Worm (Caenorhabditis elegans) whole organism, young adult: ENCODE measurements around the gene svh-5.
A peak's percentile ranks its signal among the peaks of the same experiment; 100 is the strongest.

Source experiments
- B0336.3 ChIP-seq: fragments of 200-800 bp; sonication (Bioruptor generic); IDR thresholded peaks from 2 replicates; pipeline ENCODE4 v1.3.6; 2022; ENCODE audit warnings: missing genetic modification characterization, missing compliant biosample characterization
- C17E4.6 ChIP-seq: fragments of 200-800 bp; sonication (Bioruptor generic); IDR thresholded peaks from 2 replicates; pipeline ENCODE4 v1.3.6; 2022; ENCODE audit warnings: missing genetic modification reagents, missing genetic modification characterization, missing compliant biosample characterization
- F23B12.7 ChIP-seq: sonication (generic microtip); optimal IDR thresholded peaks from 2 replicates; lab custom pipeline; 2017; ENCODE audit warnings: missing genetic modification characterization, mild to moderate bottlenecking, missing compliant biosample characterization, antibody characterized with exemption, moderate library complexity; ENCODE audit not compliant: insufficient read depth
- K11D2.4 ChIP-seq: fragments of 200-800 bp; sonication (Bioruptor generic); IDR thresholded peaks from 2 replicates; pipeline ENCODE4 v1.3.6; 2022; ENCODE audit warnings: missing genetic modification reagents, missing genetic modification characterization, missing compliant biosample characterization
- K12H6.12 ChIP-seq: fragments of 200-800 bp; sonication (Bioruptor generic); optimal IDR thresholded peaks from 2 replicates; lab custom pipeline; 2018; ENCODE audit warnings: mild to moderate bottlenecking, missing genetic modification characterization, missing compliant biosample characterization
- T26A5.8 ChIP-seq: sonication (generic microtip); optimal IDR thresholded peaks from 2 replicates; lab custom pipeline; 2016; ENCODE audit warnings: missing genetic modification characterization, missing compliant biosample characterization
- Y53G8AR.9 ChIP-seq: fragments of 200-800 bp; sonication (Bioruptor generic); conservative IDR thresholded peaks from 2 replicates; pipeline ENCODE4 v1.3.6; 2022; ENCODE audit warnings: missing genetic modification reagents, missing genetic modification characterization, missing compliant biosample characterization
- Y79H2A.3 ChIP-seq: fragments of 200-800 bp; sonication (Bioruptor generic); conservative IDR thresholded peaks from 2 replicates; pipeline ENCODE4 v1.3.6; 2022; ENCODE audit warnings: missing genetic modification reagents, missing genetic modification characterization, missing compliant biosample characterization
- athp-1 ChIP-seq: sonication (generic microtip); optimal IDR thresholded peaks from 2 replicates; lab custom pipeline; 2017; ENCODE audit warnings: mild to moderate bottlenecking, missing genetic modification characterization, missing compliant biosample characterization
- cebp-1 ChIP-seq, 2 experiments: fragments of 200-800 bp in 1 of 2; sonication (Bioruptor generic) in 1 of 2; sonication (generic microtip) in 1 of 2; IDR thresholded peaks in 1 of 2; optimal IDR thresholded peaks in 1 of 2; 2 replicates each; pipeline versions ENCODE4 v1.3.6 to Lab custom; 2017 to 2022; ENCODE audit warnings: missing compliant biosample characterization in 2 of 2, missing genetic modification characterization in 2 of 2, mild to moderate bottlenecking in 1 of 2, missing genetic modification reagents in 1 of 2, moderate library complexity in 1 of 2
- ceh-27 ChIP-seq: fragments of 200-800 bp; sonication (Bioruptor generic); optimal IDR thresholded peaks from 2 replicates; lab custom pipeline; 2018; ENCODE audit warnings: mild to moderate bottlenecking, missing genetic modification characterization, moderate library complexity, missing compliant biosample characterization
- egl-44 ChIP-seq: fragments of 200-800 bp; sonication (Bioruptor generic); IDR thresholded peaks from 2 replicates; pipeline ENCODE4 v1.3.6; 2022; ENCODE audit warnings: missing genetic modification reagents, missing genetic modification characterization, missing compliant biosample characterization
- egrh-3 ChIP-seq: fragments of 200-800 bp; sonication (Bioruptor generic); IDR thresholded peaks from 2 replicates; pipeline ENCODE4 v1.3.6; 2022; ENCODE audit warnings: missing genetic modification reagents, missing genetic modification characterization, missing compliant biosample characterization
- ekl-4 ChIP-seq: fragments of 200-800 bp; sonication (Bioruptor generic); IDR thresholded peaks from 2 replicates; pipeline ENCODE4 v1.3.6; 2022; ENCODE audit warnings: missing genetic modification reagents, missing genetic modification characterization, missing compliant biosample characterization
- fkh-3 ChIP-seq: sonication (generic microtip); optimal IDR thresholded peaks from 2 replicates; lab custom pipeline; 2016; ENCODE audit warnings: mild to moderate bottlenecking, missing genetic modification characterization, missing compliant biosample characterization
- gei-17 ChIP-seq: fragments of 200-800 bp; sonication (Bioruptor generic); optimal IDR thresholded peaks from 2 replicates; lab custom pipeline; 2018; ENCODE audit warnings: mild to moderate bottlenecking, missing genetic modification characterization, missing compliant biosample characterization
- him-1 ChIP-seq: sonication (generic microtip); optimal IDR thresholded peaks from 2 replicates; lab custom pipeline; 2016; ENCODE audit warnings: missing genotype, missing genetic modification reagents, missing genetic modification characterization, missing compliant biosample characterization
- hmg-1.2 ChIP-seq: fragments of 200-800 bp; sonication (Bioruptor generic); IDR thresholded peaks from 2 replicates; pipeline ENCODE4 v1.3.6; 2022; ENCODE audit warnings: missing genetic modification reagents, missing genetic modification characterization, missing compliant biosample characterization
- lin-40 ChIP-seq: sonication (generic microtip); optimal IDR thresholded peaks from 2 replicates; lab custom pipeline; 2016; ENCODE audit warnings: missing genetic modification characterization, mild to moderate bottlenecking, missing compliant biosample characterization, missing genotype, missing genetic modification reagents
- lin-54 ChIP-seq: fragments of 200-800 bp; sonication (Bioruptor generic); optimal IDR thresholded peaks from 2 replicates; lab custom pipeline; 2018; ENCODE audit warnings: mild to moderate bottlenecking, missing genetic modification characterization, missing compliant biosample characterization
- madf-10 ChIP-seq: sonication (generic microtip); optimal IDR thresholded peaks from 2 replicates; lab custom pipeline; 2016; ENCODE audit warnings: mild to moderate bottlenecking, missing genetic modification characterization, missing compliant biosample characterization
- mcd-1 ChIP-seq: fragments of 200-800 bp; sonication (Bioruptor generic); IDR thresholded peaks from 2 replicates; pipeline ENCODE4 v1.3.6; 2022; ENCODE audit warnings: missing genetic modification reagents, missing genetic modification characterization, missing compliant biosample characterization
- nfya-2 ChIP-seq: fragments of 200-800 bp; sonication (Bioruptor generic); IDR thresholded peaks from 2 replicates; pipeline ENCODE4 v1.3.6; 2022; ENCODE audit warnings: missing genetic modification reagents, missing genetic modification characterization, missing compliant biosample characterization
- nfyb-1 ChIP-seq: fragments of 200-800 bp; sonication (Bioruptor generic); IDR thresholded peaks from 2 replicates; pipeline ENCODE4 v1.3.6; 2022; ENCODE audit warnings: missing genetic modification reagents, missing genetic modification characterization, missing compliant biosample characterization
- nhr-179 ChIP-seq: sonication (generic microtip); optimal IDR thresholded peaks from 2 replicates; lab custom pipeline; 2016; ENCODE audit warnings: mild to moderate bottlenecking, missing genetic modification characterization, missing compliant biosample characterization
- pbrm-1 ChIP-seq: fragments of 200-800 bp; sonication (Bioruptor generic); IDR thresholded peaks from 2 replicates; pipeline ENCODE4 v1.3.6; 2022; ENCODE audit warnings: missing genetic modification reagents, missing genetic modification characterization, missing compliant biosample characterization
- pha-4 ChIP-seq: fragments of 150-350 bp; sonication (generic microtip); optimal IDR thresholded peaks from 2 replicates; lab custom pipeline; 2014; ENCODE audit warnings: missing biosample characterization, missing genetic modification reagents, missing genetic modification characterization
- rcor-1 ChIP-seq: fragments of 200-800 bp; sonication (Bioruptor generic); IDR thresholded peaks from 2 replicates; pipeline ENCODE4 v1.3.6; 2022; ENCODE audit warnings: missing genetic modification reagents, missing genetic modification characterization, missing compliant biosample characterization
- rec-8 ChIP-seq, 2 experiments: sonication (generic microtip); optimal IDR thresholded peaks; 2 replicates each; lab custom pipeline; 2016; ENCODE audit warnings: mild to moderate bottlenecking in 2 of 2, missing genetic modification characterization in 2 of 2, missing genetic modification reagents in 2 of 2, missing genotype in 2 of 2, missing biosample characterization in 1 of 2, missing compliant biosample characterization in 1 of 2, moderate library complexity in 1 of 2
- repo-1 ChIP-seq: sonication (generic microtip); optimal IDR thresholded peaks from 2 replicates; lab custom pipeline; 2017; ENCODE audit warnings: mild to moderate bottlenecking, missing genetic modification characterization, missing compliant biosample characterization
- snpc-1.1 ChIP-seq: sonication (generic microtip); optimal IDR thresholded peaks from 2 replicates; lab custom pipeline; 2017; ENCODE audit warnings: missing genetic modification characterization, mild to moderate bottlenecking, missing compliant biosample characterization, antibody characterized with exemption, moderate library complexity, missing genotype, missing genetic modification reagents; ENCODE audit not compliant: insufficient read depth
- snpc-1.3 ChIP-seq: sonication (generic microtip); optimal IDR thresholded peaks from 2 replicates; lab custom pipeline; 2017; ENCODE audit warnings: missing genetic modification characterization, mild to moderate bottlenecking, missing compliant biosample characterization, antibody characterized with exemption, moderate library complexity, missing genotype, missing genetic modification reagents; ENCODE audit not compliant: insufficient read depth
- unc-62 ChIP-seq: fragments of 150-350 bp; optimal IDR thresholded peaks from 2 replicates; lab custom pipeline; 2014; ENCODE audit warnings: missing biosample characterization, missing genetic modification reagents, missing genetic modification characterization
- zfh-2 ChIP-seq: fragments of 200-800 bp; sonication (Bioruptor generic); conservative IDR thresholded peaks from 2 replicates; pipeline ENCODE4 v1.3.6; 2022; ENCODE audit warnings: missing genetic modification reagents, missing genetic modification characterization, missing compliant biosample characterization
- ztf-3 ChIP-seq: fragments of 200-800 bp; sonication (Bioruptor generic); optimal IDR thresholded peaks from 2 replicates; lab custom pipeline; 2018; ENCODE audit warnings: mild to moderate bottlenecking, missing genetic modification characterization, missing compliant biosample characterization

svh-5 gene

DNA sequence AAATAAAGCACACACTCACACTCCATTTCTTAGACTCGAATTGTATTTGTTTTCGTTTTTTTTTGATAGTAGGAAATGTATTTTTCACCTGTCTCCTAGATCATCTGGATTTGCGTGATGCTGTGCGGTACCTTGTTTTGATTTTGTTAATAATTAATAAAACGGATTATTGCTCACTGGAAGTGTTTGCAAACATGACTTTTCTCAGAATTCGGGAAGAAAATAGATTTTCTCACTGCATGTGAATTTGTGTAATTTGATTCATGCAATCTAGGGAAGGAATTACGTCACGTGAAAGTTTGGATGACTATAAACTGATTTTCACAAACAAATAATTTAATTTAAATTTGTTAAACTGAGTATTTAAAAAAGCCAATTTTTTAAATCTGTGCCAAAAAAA is 33.7 kb downstream of the svh-5 start:
- TF ChIP-seq nfyb-1 (GFP tag; lab: Robert Waterston, UW) (0 out of 2 replicates have a peak, but pooled peaks have one; percentile 14), rcor-1 (no peak)

DNA sequence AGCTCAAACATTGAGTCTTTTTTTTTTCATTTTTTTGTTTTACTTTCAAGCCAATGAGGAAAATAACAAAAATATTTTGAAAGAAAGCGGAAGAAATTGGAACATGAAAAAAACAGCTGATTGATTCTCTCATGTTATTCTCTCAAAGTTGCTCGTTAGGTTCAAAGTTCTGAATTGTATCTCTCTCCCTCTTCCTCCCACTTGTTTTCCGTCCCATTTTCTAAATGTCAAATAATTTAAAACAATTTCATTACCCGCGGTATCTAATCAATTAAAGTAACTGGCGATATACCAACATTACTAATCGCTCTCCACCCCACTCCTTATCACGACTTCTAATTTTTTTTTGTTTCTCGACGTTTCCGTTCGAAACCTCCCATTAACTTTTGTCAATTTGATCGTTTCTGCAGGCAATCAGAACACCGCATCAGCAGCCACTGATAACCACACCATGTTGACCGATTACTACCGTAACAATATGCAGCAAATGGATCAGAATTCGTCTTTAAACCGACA is 34.8 kb downstream of the svh-5 start:
- TF ChIP-seq madf-10 (no peak), C17E4.6 (GFP tag; lab: Robert Waterston, UW) (no peak), snpc-1.1 (tag; lab: Kevin White, UChicago) (no peak), fkh-3 (tag; lab: Kevin White, UChicago) (no peak), lin-54 (GFP tag; lab: Kevin White, UChicago) (no peak), Y79H2A.3 (no peak), nfyb-1 (GFP tag; lab: Robert Waterston, UW) (no peak), unc-62 (GFP tag; lab: Kevin White, UChicago) (no peak), nfya-2 (GFP tag; lab: Robert Waterston, UW) (no peak), nhr-179 (tag; lab: Kevin White, UChicago) (no peak), ztf-3 (GFP tag; lab: Kevin White, UChicago) (no peak), athp-1 (tag; lab: Kevin White, UChicago) (no peak), B0336.3 (GFP tag; lab: Robert Waterston, UW) (no peak), snpc-1.3 (tag; lab: Kevin White, UChicago) (no peak), K11D2.4 (GFP tag; lab: Robert Waterston, UW) (no peak)

DNA sequence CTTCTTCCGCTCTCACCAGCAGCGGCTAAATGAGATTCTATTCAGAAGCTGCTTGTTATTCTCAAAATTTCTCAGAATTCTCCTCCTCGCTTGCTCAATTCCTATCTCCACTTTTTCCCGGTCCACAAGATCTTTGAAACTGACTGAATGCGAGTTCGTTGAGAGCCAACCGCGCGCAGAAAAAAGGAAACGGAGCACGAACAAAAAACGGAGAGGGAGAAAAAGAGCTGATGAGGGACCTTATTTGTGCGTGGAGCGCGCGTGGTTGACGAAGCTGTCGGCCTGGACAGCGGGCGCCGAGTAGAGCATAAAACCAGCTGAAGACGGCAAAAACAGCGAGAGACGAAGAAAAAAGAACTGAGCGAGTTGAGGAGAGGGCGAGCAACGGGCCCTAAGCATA is 35.5 kb downstream of the svh-5 start:
- TF ChIP-seq lin-40 (tag; lab: Kevin White, UChicago) (peak; percentile 28), nfyb-1 (GFP tag; lab: Robert Waterston, UW) (0 out of 2 replicates have a peak, but pooled peaks have one; percentile 9), pha-4 (tag; lab: Kevin White, UChicago) (no peak), rec-8 (tag; optimal IDR thresholded peaks at IDR 0.05; lab: Kevin White, UChicago) (no peak), egl-44 (GFP tag; lab: Robert Waterston, UW) (0 out of 2 replicates have a peak, but pooled peaks have one; percentile 50), B0336.3 (GFP tag; lab: Robert Waterston, UW) (0 out of 2 replicates have a peak, but pooled peaks have one; percentile 58), T26A5.8 (tag; lab: Kevin White, UChicago) (no peak), K12H6.12 (peak; percentile 72), him-1 (tag; lab: Kevin White, UChicago) (no peak), repo-1 (tag; lab: Kevin White, UChicago) (no peak), K11D2.4 (GFP tag; lab: Robert Waterston, UW) (0 out of 2 replicates have a peak, but pooled peaks have one; percentile 50), ceh-27 (GFP tag; lab: Kevin White, UChicago) (peak; percentile 37), ekl-4 (peak; percentile 40; the same call in 1 of the 2 replicates), F23B12.7 (tag; lab: Kevin White, UChicago) (no peak), Y53G8AR.9 (GFP tag; lab: Robert Waterston, UW) (0 out of 2 replicates have a peak, but pooled peaks have one; percentile 29), cebp-1 (GFP tag; IDR thresholded peaks at IDR 0.05; lab: Robert Waterston, UW) (no peak), cebp-1 (tag; optimal IDR thresholded peaks at IDR 0.05; lab: Kevin White, UChicago) (peak; percentile 42), zfh-2 (GFP tag; lab: Robert Waterston, UW) (peak; percentile 98), gei-17 (GFP tag; lab: Kevin White, UChicago) (no peak), pbrm-1 (GFP tag; lab: Robert Waterston, UW) (no peak), mcd-1 (GFP tag; lab: Robert Waterston, UW) (peak; percentile 38; the same call in 1 of the 2 replicates), hmg-1.2 (GFP tag; lab: Robert Waterston, UW) (0 out of 2 replicates have a peak, but pooled peaks have one; percentile 4), egrh-3 (GFP tag; lab: Robert Waterston, UW) (0 out of 2 replicates have a peak, but pooled peaks have one; percentile 4), lin-54 (GFP tag; lab: Kevin White, UChicago) (no peak)
